Fruit fly (Drosophila melanogaster) whole organism, embryonic: Measurements from ENCODE around the gene CG18171.
A peak's percentile ranks its signal among the peaks of the same experiment; 100 is the strongest.

ENCODE experiments used
- ATbp ChIP-seq: fragments of 200-800 bp; sonication (Bioruptor generic); optimal IDR thresholded peaks from 2 replicates; lab custom pipeline; 2017; ENCODE audit warnings: missing biosample characterization, mild to moderate bottlenecking, missing genetic modification characterization, missing genetic modification reagents
- Asciz ChIP-seq: fragments of 200-800 bp; sonication (Bioruptor generic); optimal IDR thresholded peaks from 2 replicates; lab custom pipeline; 2017; ENCODE audit warnings: missing biosample characterization, mild to moderate bottlenecking, missing genetic modification characterization, missing genetic modification reagents
- Blimp-1 ChIP-seq: fragments of 200-800 bp; sonication (Bioruptor generic); optimal IDR thresholded peaks from 3 replicates; lab custom pipeline; 2018; ENCODE audit warnings: missing biosample characterization, missing genetic modification characterization, mild to moderate bottlenecking, moderate library complexity, missing genetic modification reagents
- C15 ChIP-seq: fragments of 200-800 bp; sonication (Bioruptor generic); IDR thresholded peaks from 3 replicates; pipeline ENCODE4 v1.3.6; 2022; ENCODE audit warnings: missing biosample characterization, missing genetic modification characterization
- CG12391 ChIP-seq: fragments of 200-800 bp; sonication (Bioruptor generic); optimal IDR thresholded peaks from 3 replicates; lab custom pipeline; 2018; ENCODE audit warnings: missing biosample characterization, mild to moderate bottlenecking, missing genetic modification characterization, moderate library complexity
- CG13123 ChIP-seq: fragments of 200-800 bp; sonication (Bioruptor generic); optimal IDR thresholded peaks from 2 replicates; lab custom pipeline; 2016; ENCODE audit warnings: missing biosample characterization, missing genetic modification characterization
- CG17912 ChIP-seq: fragments of 200-800 bp; sonication (Bioruptor generic); optimal IDR thresholded peaks from 2 replicates; lab custom pipeline; 2018; ENCODE audit warnings: missing biosample characterization, mild to moderate bottlenecking, missing genetic modification characterization
- CG1832 ChIP-seq: fragments of 200-800 bp; sonication (Bioruptor generic); optimal IDR thresholded peaks from 2 replicates; lab custom pipeline; 2017; ENCODE audit warnings: missing biosample characterization, mild to moderate bottlenecking, missing genetic modification characterization, inconsistent platforms
- CG2116 ChIP-seq: fragments of 200-800 bp; sonication (Bioruptor generic); optimal IDR thresholded peaks from 3 replicates; lab custom pipeline; 2018; ENCODE audit warnings: missing biosample characterization, mild to moderate bottlenecking, missing genetic modification characterization
- CG2875 ChIP-seq: fragments of 200-800 bp; sonication (Bioruptor generic); optimal IDR thresholded peaks from 2 replicates; lab custom pipeline; 2017; ENCODE audit warnings: missing biosample characterization, mild to moderate bottlenecking, missing genetic modification characterization, missing genetic modification reagents
- CG30403 ChIP-seq: fragments of 200-800 bp; sonication (Bioruptor generic); optimal IDR thresholded peaks from 3 replicates; lab custom pipeline; 2016; ENCODE audit warnings: missing biosample characterization, missing genetic modification characterization
- CG32772 ChIP-seq: fragments of 200-800 bp; sonication (Bioruptor generic); IDR thresholded peaks from 2 replicates; pipeline ENCODE4 v1.3.6; 2022; ENCODE audit warnings: missing biosample characterization, missing genetic modification characterization
- CG3407 ChIP-seq: fragments of 200-800 bp; sonication (Bioruptor generic); optimal IDR thresholded peaks from 2 replicates; lab custom pipeline; 2018; ENCODE audit warnings: missing biosample characterization, mild to moderate bottlenecking, missing genetic modification characterization
- CG6272 ChIP-seq: fragments of 200-800 bp; sonication (Bioruptor generic); IDR thresholded peaks from 2 replicates; pipeline ENCODE4 v1.3.6; 2022; ENCODE audit warnings: missing biosample characterization, missing genetic modification characterization
- CG6654 ChIP-seq: fragments of 200-800 bp; sonication (Bioruptor generic); optimal IDR thresholded peaks from 2 replicates; lab custom pipeline; 2017; ENCODE audit warnings: missing biosample characterization, mild to moderate bottlenecking, missing genetic modification characterization
- CG7745 ChIP-seq: fragments of 200-800 bp; sonication (Bioruptor generic); optimal IDR thresholded peaks from 2 replicates; lab custom pipeline; 2018; ENCODE audit warnings: missing biosample characterization, mild to moderate bottlenecking, missing genetic modification characterization, moderate library complexity
- CG7786 ChIP-seq: fragments of 200-800 bp; sonication (Bioruptor generic); optimal IDR thresholded peaks from 2 replicates; lab custom pipeline; 2016; ENCODE audit warnings: missing biosample characterization, missing genetic modification characterization
- CG8924 ChIP-seq: fragments of 200-800 bp; optimal IDR thresholded peaks from 3 replicates; lab custom pipeline; 2019; ENCODE audit warnings: missing biosample characterization, mild to moderate bottlenecking, missing genetic modification characterization, moderate library complexity
- Camta ChIP-seq: fragments of 200-800 bp; sonication (Bioruptor generic); optimal IDR thresholded peaks from 2 replicates; lab custom pipeline; 2016; ENCODE audit warnings: missing biosample characterization, missing genetic modification characterization
- H2.0 ChIP-seq: fragments of 200-800 bp; sonication (Bioruptor generic); IDR thresholded peaks from 2 replicates; pipeline ENCODE4 v1.3.6; 2022; ENCODE audit warnings: missing biosample characterization, missing genetic modification characterization
- Hmr ChIP-seq: fragments of 200-800 bp; sonication (Bioruptor generic); optimal IDR thresholded peaks from 3 replicates; lab custom pipeline; 2017; ENCODE audit warnings: mild to moderate bottlenecking, missing biosample characterization, missing genetic modification reagents, missing genetic modification characterization
- Mes4 ChIP-seq: fragments of 200-800 bp; sonication (Bioruptor generic); optimal IDR thresholded peaks from 2 replicates; lab custom pipeline; 2016; ENCODE audit warnings: missing biosample characterization, missing genetic modification characterization
- NK7.1 ChIP-seq: fragments of 200-800 bp; sonication (Bioruptor generic); optimal IDR thresholded peaks from 3 replicates; lab custom pipeline; 2016; ENCODE audit warnings: missing biosample characterization, missing genetic modification characterization
- Ravus ChIP-seq: fragments of 200-800 bp; sonication (Bioruptor generic); IDR thresholded peaks from 2 replicates; pipeline ENCODE4 v1.3.6; 2022; ENCODE audit warnings: missing biosample characterization, missing genetic modification characterization
- Sox102F ChIP-seq: fragments of 200-800 bp; sonication (Bioruptor generic); optimal IDR thresholded peaks from 2 replicates; lab custom pipeline; 2018; ENCODE audit warnings: missing biosample characterization, mild to moderate bottlenecking, missing genetic modification characterization, moderate library complexity
- bcd ChIP-seq: fragments of 200-800 bp; sonication (Bioruptor generic); optimal IDR thresholded peaks from 2 replicates; lab custom pipeline; 2017; ENCODE audit warnings: missing biosample characterization, mild to moderate bottlenecking, missing genetic modification characterization
- ci ChIP-seq: fragments of 200-800 bp; sonication (Bioruptor generic); IDR thresholded peaks from 3 replicates; pipeline ENCODE4 v1.3.6; 2022; ENCODE audit warnings: missing biosample characterization, missing genetic modification characterization
- crol ChIP-seq: fragments of 200-800 bp; sonication (Bioruptor generic); IDR thresholded peaks from 2 replicates; pipeline ENCODE4 v1.3.6; 2022; ENCODE audit warnings: missing biosample characterization, missing genetic modification characterization
- esg ChIP-seq: fragments of 200-800 bp; sonication (Bioruptor generic); conservative IDR thresholded peaks from 2 replicates; pipeline ENCODE4 v1.3.6; 2022; ENCODE audit warnings: missing biosample characterization, missing genetic modification characterization
- fu2 ChIP-seq: fragments of 200-800 bp; sonication (Bioruptor generic); optimal IDR thresholded peaks from 2 replicates; lab custom pipeline; 2016; ENCODE audit warnings: missing biosample characterization, missing genetic modification characterization
- hbn ChIP-seq: fragments of 200-800 bp; sonication (Bioruptor generic); IDR thresholded peaks from 2 replicates; pipeline ENCODE4 v1.3.6; 2022; ENCODE audit warnings: missing biosample characterization, missing genetic modification characterization; ENCODE audit not compliant: partially characterized antibody
- hkb ChIP-seq, 2 experiments: fragments of 200-800 bp in 1 of 2; fragments of >200 bp in 1 of 2; sonication (Bioruptor generic) in 1 of 2; IDR thresholded peaks in 1 of 2; optimal IDR thresholded peaks in 1 of 2; 2 replicates each; pipeline versions ENCODE4 v1.3.6 to Lab custom; 2017 to 2022; ENCODE audit warnings: missing biosample characterization in 1 of 2, missing genetic modification characterization in 1 of 2
- ind ChIP-seq: fragments of 200-800 bp; sonication (Bioruptor generic); optimal IDR thresholded peaks from 3 replicates; lab custom pipeline; 2016; ENCODE audit warnings: missing biosample characterization, missing genetic modification characterization
- jigr1 ChIP-seq: fragments of 200-800 bp; sonication (Bioruptor generic); IDR thresholded peaks from 3 replicates; pipeline ENCODE4 v1.3.6; 2022; ENCODE audit warnings: missing biosample characterization, missing genetic modification characterization
- kni ChIP-seq: fragments of 200-800 bp; sonication (Bioruptor generic); optimal IDR thresholded peaks from 3 replicates; lab custom pipeline; 2017; ENCODE audit warnings: mild to moderate bottlenecking, missing biosample characterization, missing genetic modification reagents, missing genetic modification characterization
- lab ChIP-seq: fragments of 200-800 bp; sonication (Bioruptor generic); optimal IDR thresholded peaks from 3 replicates; lab custom pipeline; 2017; ENCODE audit warnings: missing biosample characterization, missing genetic modification characterization, mild to moderate bottlenecking, moderate library complexity, missing genetic modification reagents
- nerfin-1 ChIP-seq: fragments of 200-800 bp; sonication (Bioruptor generic); optimal IDR thresholded peaks from 3 replicates; lab custom pipeline; 2019; ENCODE audit warnings: missing biosample characterization, mild to moderate bottlenecking, missing genetic modification characterization, moderate library complexity
- odd ChIP-seq: fragments of 200-800 bp; sonication (Bioruptor generic); optimal IDR thresholded peaks from 2 replicates; lab custom pipeline; 2017; ENCODE audit warnings: missing biosample characterization, mild to moderate bottlenecking, missing genetic modification characterization
- otp ChIP-seq: fragments of 200-800 bp; sonication (Bioruptor generic); IDR thresholded peaks from 3 replicates; pipeline ENCODE4, ENCODE4 v1.3.6; 2022; ENCODE audit warnings: missing biosample characterization, missing genetic modification characterization
- phol ChIP-seq: fragments of 200-800 bp; sonication (Bioruptor generic); optimal IDR thresholded peaks from 3 replicates; lab custom pipeline; 2018; ENCODE audit warnings: missing biosample characterization, mild to moderate bottlenecking, missing genetic modification characterization, moderate library complexity
- repo ChIP-seq: fragments of 200-800 bp; sonication (Bioruptor generic); optimal IDR thresholded peaks from 2 replicates; lab custom pipeline; 2016; ENCODE audit warnings: missing biosample characterization, missing genetic modification characterization
- ro ChIP-seq: fragments of 200-800 bp; sonication (Bioruptor generic); IDR thresholded peaks from 2 replicates; pipeline ENCODE4 v1.3.6; 2022; ENCODE audit warnings: missing biosample characterization, missing genetic modification characterization
- salm ChIP-seq: fragments of 200-800 bp; sonication (Bioruptor generic); optimal IDR thresholded peaks from 2 replicates; lab custom pipeline; 2018; ENCODE audit warnings: missing biosample characterization, mild to moderate bottlenecking, missing genetic modification characterization
- sd ChIP-seq: fragments of 200-800 bp; sonication (Bioruptor generic); optimal IDR thresholded peaks from 3 replicates; lab custom pipeline; 2018; ENCODE audit warnings: missing biosample characterization, mild to moderate bottlenecking, missing genetic modification characterization, moderate library complexity
- slp2 ChIP-seq: fragments of 200-800 bp; sonication (Bioruptor generic); optimal IDR thresholded peaks from 2 replicates; lab custom pipeline; 2016; ENCODE audit warnings: missing biosample characterization, missing genetic modification characterization
- stwl ChIP-seq: fragments of 200-800 bp; sonication (Bioruptor generic); optimal IDR thresholded peaks from 3 replicates; lab custom pipeline; 2018; ENCODE audit warnings: missing biosample characterization, mild to moderate bottlenecking, missing genetic modification characterization, moderate library complexity
- vvl ChIP-seq: fragments of 200-800 bp; sonication (Bioruptor generic); IDR thresholded peaks from 2 replicates; pipeline ENCODE4 v1.3.6; 2022; ENCODE audit warnings: missing biosample characterization, missing genetic modification characterization

Gene CG18171

dm6 chr3L:1690727-1691413 is 32.1 kb downstream of the CG18171 start (continued):
- TF ChIP-seq NK7.1 (GFP tag; lab: Kevin White, UChicago) (no peak), esg (no peak), Sox102F (peak; percentile 12), CG13123 (GFP tag; lab: Kevin White, UChicago) (no peak), ind (GFP tag; lab: Kevin White, UChicago) (peak; percentile 38), CG1832 (GFP tag; lab: Kevin White, UChicago) (no peak), CG6272 (no peak), repo (no peak), H2.0 (GFP tag; lab: Robert Waterston, UW) (peak; percentile 36), Hmr (peak; percentile 21), salm (no peak), CG8924 (tag; lab: Kevin White, UChicago) (no peak), slp2 (GFP tag; lab: Kevin White, UChicago) (no peak), CG2116 (GFP tag; lab: Kevin White, UChicago) (no peak), CG3407 (peak; percentile 57), Ravus (GFP tag; lab: Robert Waterston, UW) (no peak), CG7745 (tag; lab: Kevin White, UChicago) (no peak), Mes4 (GFP tag; lab: Kevin White, UChicago) (no peak), ATbp (peak; percentile 81), CG6654 (GFP tag; lab: Kevin White, UChicago) (peak; percentile 27), CG2875 (GFP tag; lab: Kevin White, UChicago) (peak; percentile 68), CG7786 (GFP tag; lab: Kevin White, UChicago) (no peak), sd (tag; lab: Kevin White, UChicago) (no peak), odd (GFP tag; lab: Kevin White, UChicago) (peak; percentile 29), Asciz (GFP tag; lab: Kevin White, UChicago) (peak; percentile 58), CG17912 (GFP tag; lab: Kevin White, UChicago) (no peak), Blimp-1 (GFP tag; lab: Kevin White, UChicago) (peak; percentile 58), Camta (GFP tag; lab: Kevin White, UChicago) (peak; percentile 1), crol (GFP tag; lab: Robert Waterston, UW) (peak; percentile 44), stwl (tag; lab: Kevin White, UChicago) (no peak), phol (tag; lab: Kevin White, UChicago) (peak; percentile 54), bcd (GFP tag; lab: Kevin White, UChicago) (peak; percentile 12), CG30403 (GFP tag; lab: Kevin White, UChicago) (peak; percentile 10), CG32772 (peak; percentile 52; the same call in 1 of the 2 replicates), jigr1 (no peak), C15 (no peak), ro (GFP tag; lab: Robert Waterston, UW) (no peak), ci (peak; percentile 58), nerfin-1 (peak; percentile 14), CG12391 (tag; lab: Kevin White, UChicago) (peak; percentile 27), hbn (GFP tag; lab: Robert Waterston, UW) (no peak), fu2 (no peak), lab (GFP tag; lab: Kevin White, UChicago) (peak; percentile 68), kni (GFP tag; lab: Kevin White, UChicago) (peak; percentile 74), vvl (GFP tag; lab: Robert Waterston, UW) (peak; percentile 47; the same call in 1 of the 2 replicates), hkb (optimal IDR thresholded peaks at IDR 0.05; lab: Kevin White, UChicago) (no peak), hkb (GFP tag; IDR thresholded peaks at IDR 0.05; lab: Robert Waterston, UW) (0 out of 2 replicates have a peak, but pooled peaks have one; percentile 41), otp (GFP tag; lab: Robert Waterston, UW) (peak; percentile 69; the same call in 2 of the 3 replicates)
